Worm (Caenorhabditis elegans) whole organism, L3 larva: ENCODE data around the gene T24A6.20.
"Not testable (repeated sequence)": the region's sequence is repeated elsewhere in the genome, so short reads cannot be mapped to it uniquely, and the experiment has no call there.

Source experiments
- R02D3.7 ChIP-seq: fragments of 150-350 bp; optimal IDR thresholded peaks from 2 replicates; lab custom pipeline; 2014; ENCODE audit warnings: missing biosample characterization, missing genetic modification characterization
- ZK546.5 ChIP-seq: sonication (generic microtip); optimal IDR thresholded peaks from 2 replicates; lab custom pipeline; 2017; ENCODE audit warnings: missing biosample characterization, missing genetic modification characterization
- ama-1 ChIP-seq: fragments of 150-350 bp; optimal IDR thresholded peaks from 2 replicates; lab custom pipeline; 2018
- ceh-28 ChIP-seq: fragments of 150-350 bp; optimal IDR thresholded peaks from 2 replicates; lab custom pipeline; 2014; ENCODE audit warnings: missing biosample characterization, missing genetic modification reagents, missing genetic modification characterization
- ceh-82 ChIP-seq: fragments of 150-350 bp; optimal IDR thresholded peaks from 2 replicates; lab custom pipeline; 2014; ENCODE audit warnings: missing biosample characterization, missing genetic modification characterization
- daf-12 ChIP-seq: fragments of 150-350 bp; optimal IDR thresholded peaks from 2 replicates; lab custom pipeline; 2014; ENCODE audit warnings: missing biosample characterization, missing genetic modification reagents, missing genetic modification characterization
- elt-2 ChIP-seq: sonication (generic microtip); optimal IDR thresholded peaks from 2 replicates; lab custom pipeline; 2016; ENCODE audit warnings: missing genetic modification reagents, mild to moderate bottlenecking, missing genetic modification characterization, missing compliant biosample characterization
- eor-1 ChIP-seq, 2 experiments: fragments of 150-350 bp; optimal IDR thresholded peaks; 2 replicates each; lab custom pipeline; 2014 to 2018; ENCODE audit warnings: missing biosample characterization in 2 of 2, missing genetic modification characterization in 2 of 2
- fkh-2 ChIP-seq: fragments of 150-350 bp; optimal IDR thresholded peaks from 2 replicates; lab custom pipeline; 2014; ENCODE audit warnings: missing biosample characterization, missing genetic modification reagents, missing genetic modification characterization
- fos-1 ChIP-seq: fragments of 150-350 bp; optimal IDR thresholded peaks from 2 replicates; lab custom pipeline; 2014; ENCODE audit warnings: missing biosample characterization, missing genetic modification characterization
- hmg-11 ChIP-seq: sonication (generic microtip); optimal IDR thresholded peaks from 2 replicates; lab custom pipeline; 2016; ENCODE audit warnings: missing genetic modification characterization, missing compliant biosample characterization
- jun-1 ChIP-seq: fragments of 150-350 bp; optimal IDR thresholded peaks from 2 replicates; lab custom pipeline; 2014; ENCODE audit warnings: missing biosample characterization, missing genetic modification reagents, missing genetic modification characterization
- lin-15B ChIP-seq: fragments of 150-350 bp; optimal IDR thresholded peaks from 2 replicates; lab custom pipeline; 2014; ENCODE audit warnings: missing biosample characterization, missing genetic modification characterization
- lin-39 ChIP-seq: fragments of 150-350 bp; optimal IDR thresholded peaks from 2 replicates; lab custom pipeline; 2018; ENCODE audit warnings: missing biosample characterization, missing genetic modification reagents, missing genetic modification characterization
- lsy-12 ChIP-seq: sonication (generic microtip); optimal IDR thresholded peaks from 2 replicates; lab custom pipeline; 2016; ENCODE audit warnings: mild to moderate bottlenecking, missing genetic modification characterization, missing compliant biosample characterization
- mdl-1 ChIP-seq: fragments of 150-350 bp; optimal IDR thresholded peaks from 2 replicates; lab custom pipeline; 2014; ENCODE audit warnings: missing biosample characterization, missing genetic modification characterization
- mml-1 ChIP-seq: fragments of 150-350 bp; sonication (generic microtip); optimal IDR thresholded peaks from 3 replicates; lab custom pipeline; 2014; ENCODE audit warnings: missing biosample characterization, missing genetic modification characterization
- nfya-1 ChIP-seq: sonication (generic microtip); optimal IDR thresholded peaks from 2 replicates; lab custom pipeline; 2017; ENCODE audit warnings: missing genetic modification characterization, mild to moderate bottlenecking, missing compliant biosample characterization, antibody characterized with exemption, moderate library complexity; ENCODE audit not compliant: insufficient read depth
- nhr-11 ChIP-seq: fragments of 150-350 bp; optimal IDR thresholded peaks from 2 replicates; lab custom pipeline; 2014; ENCODE audit warnings: missing biosample characterization, missing genetic modification characterization
- nhr-12 ChIP-seq: fragments of 150-350 bp; optimal IDR thresholded peaks from 2 replicates; lab custom pipeline; 2014; ENCODE audit warnings: missing biosample characterization, missing genetic modification characterization
- nhr-23 ChIP-seq: fragments of 150-350 bp; optimal IDR thresholded peaks from 2 replicates; lab custom pipeline; 2014; ENCODE audit warnings: missing biosample characterization, missing genetic modification reagents, missing genetic modification characterization
- nhr-237 ChIP-seq: fragments of 150-350 bp; optimal IDR thresholded peaks from 2 replicates; lab custom pipeline; 2014; ENCODE audit warnings: missing biosample characterization, missing genetic modification characterization
- nhr-25 ChIP-seq: sonication (generic microtip); optimal IDR thresholded peaks from 2 replicates; lab custom pipeline; 2017; ENCODE audit warnings: missing biosample characterization, missing genetic modification characterization
- nhr-43 ChIP-seq: sonication (generic microtip); optimal IDR thresholded peaks from 2 replicates; lab custom pipeline; 2016; ENCODE audit warnings: mild to moderate bottlenecking, missing genetic modification characterization, missing compliant biosample characterization; ENCODE audit not compliant: poor library complexity, severe bottlenecking
- nhr-67 ChIP-seq: fragments of 150-350 bp; optimal IDR thresholded peaks from 2 replicates; lab custom pipeline; 2014; ENCODE audit warnings: missing biosample characterization, missing genetic modification characterization
- nhr-77 ChIP-seq: fragments of 150-350 bp; optimal IDR thresholded peaks from 2 replicates; lab custom pipeline; 2014; ENCODE audit warnings: missing biosample characterization, missing genetic modification characterization
- pha-4 ChIP-seq: fragments of 150-350 bp; optimal IDR thresholded peaks from 2 replicates; lab custom pipeline; 2014; ENCODE audit warnings: missing biosample characterization, missing genetic modification reagents, missing genetic modification characterization
- pqm-1 ChIP-seq: fragments of 150-350 bp; optimal IDR thresholded peaks from 2 replicates; lab custom pipeline; 2017; ENCODE audit warnings: missing biosample characterization, missing genetic modification characterization, inconsistent platforms
- sea-2 ChIP-seq: fragments of 150-350 bp; sonication (generic microtip); optimal IDR thresholded peaks from 4 replicates; lab custom pipeline; 2014; ENCODE audit warnings: missing biosample characterization, missing genetic modification reagents, missing genetic modification characterization
- skn-1 ChIP-seq: fragments of 150-350 bp; optimal IDR thresholded peaks from 2 replicates; lab custom pipeline; 2014; ENCODE audit warnings: missing biosample characterization, missing genetic modification characterization
- snpc-4 ChIP-seq: fragments of 150-350 bp; optimal IDR thresholded peaks from 2 replicates; lab custom pipeline; 2014; ENCODE audit warnings: missing biosample characterization, missing genetic modification characterization
- unc-39 ChIP-seq: sonication (generic microtip); optimal IDR thresholded peaks from 4 replicates; lab custom pipeline; 2017; ENCODE audit warnings: missing biosample characterization, missing genetic modification characterization
- unc-62 ChIP-seq: fragments of 150-350 bp; sonication (generic microtip); optimal IDR thresholded peaks from 4 replicates; lab custom pipeline; 2014; ENCODE audit warnings: missing biosample characterization, missing genetic modification reagents, missing genetic modification characterization
- ztf-11 ChIP-seq: fragments of 150-350 bp; optimal IDR thresholded peaks from 2 replicates; lab custom pipeline; 2014; ENCODE audit warnings: missing biosample characterization, missing genetic modification characterization
- ztf-4 ChIP-seq: fragments of 150-350 bp; optimal IDR thresholded peaks from 2 replicates; lab custom pipeline; 2014; ENCODE audit warnings: missing biosample characterization, missing genetic modification characterization

The T24A6.20 gene

ce11 chrV:3588223-3588622 lies 35.3 kb downstream of the T24A6.20 start:
- TF ChIP-seq daf-12 (tag; lab: Kevin White, UChicago) (no peak), nhr-11 (no peak), nhr-23 (tag; lab: Kevin White, UChicago) (no peak), nfya-1 (tag; lab: Kevin White, UChicago) (peak; percentile 5), nhr-43 (tag; lab: Kevin White, UChicago) (peak; percentile 60)
- TF ChIP-seq, all 47 proteins: peak for 2

ce11 chrV:3592099-3592498 lies 39.2 kb downstream of the T24A6.20 start, which contains the start of gene T22F3.12:
T22F3.12 (minus strand) TSS chrV:3592199.
- TF ChIP-seq fos-1 (tag; lab: Kevin White, UChicago) = no peak
- no peak for TF ChIP-seq daf-12 (tag; lab: Kevin White, UChicago)
- TF ChIP-seq nhr-25 (tag; lab: Kevin White, UChicago) = no peak
- no peak for TF ChIP-seq fkh-2 (tag; lab: Kevin White, UChicago)
- no peak for TF ChIP-seq nhr-67
- no peak for TF ChIP-seq nhr-11
- no peak for TF ChIP-seq nhr-77 (tag; lab: Kevin White, UChicago)
- no peak for TF ChIP-seq pqm-1 (tag; lab: Kevin White, UChicago)
- no peak for TF ChIP-seq unc-62 (GFP tag; lab: Kevin White, UChicago)
- TF ChIP-seq ceh-82 (tag; lab: Kevin White, UChicago) = no peak
- TF ChIP-seq pha-4 (tag; lab: Kevin White, UChicago) = no peak
- TF ChIP-seq lsy-12 = no peak
- TF ChIP-seq mml-1 (tag; lab: Kevin White, UChicago) = no peak
- no peak for TF ChIP-seq elt-2 (tag; lab: Kevin White, UChicago)
- TF ChIP-seq, all 47 proteins: peak for 0

- TF ChIP-seq pha-4 (tag; lab: Kevin White, UChicago) (no peak), ZK546.5 (no peak), nhr-12 (tag; lab: Kevin White, UChicago) (no peak), ztf-11 (no peak), nhr-23 (tag; lab: Kevin White, UChicago) (no peak), daf-12 (tag; lab: Kevin White, UChicago) (no peak), nhr-25 (tag; lab: Kevin White, UChicago) (no peak), sea-2 (GFP tag; lab: Kevin White, UChicago) (no peak), nhr-67 (no peak), skn-1 (tag; lab: Kevin White, UChicago) (no peak), R02D3.7 (tag; lab: Kevin White, UChicago) (no peak), lin-39 (no peak), mdl-1 (tag; lab: Kevin White, UChicago) (no peak), ama-1 (lab: Kevin White, UChicago) (no peak), eor-1 (tag; optimal IDR thresholded peaks at IDR 0.05; lab: Kevin White, UChicago) (no peak), nhr-11 (no peak), mml-1 (tag; lab: Kevin White, UChicago) (no peak), fkh-2 (tag; lab: Kevin White, UChicago) (no peak), fos-1 (tag; lab: Kevin White, UChicago) (no peak)
These were observed 42.0 kb downstream of the T24A6.20 start, which contains the start of gene srh-213 for ce11 chrV:3594936-3595335. srh-213 (minus strand) TSS chrV:3595036.

ce11 chrV:3597052-3597451 lies 44.1 kb downstream of the T24A6.20 start, which contains the start of gene srh-212:
srh-212 (minus strand) TSS chrV:3597152.
- not testable (repeated sequence) for TF ChIP-seq nhr-237; ZK546.5; ztf-4 (tag; lab: Kevin White, UChicago)
- TF ChIP-seq, all 47 proteins: peak for 0; not testable (repeated sequence) for 47

- TF ChIP-seq mml-1 (tag; lab: Kevin White, UChicago) (no peak), eor-1 (tag; optimal IDR thresholded peaks at IDR 0.05; lab: Kevin White, UChicago) (no peak), unc-39 (tag; lab: Kevin White, UChicago) (no peak), elt-2 (tag; lab: Kevin White, UChicago) (no peak), lin-15B (tag; lab: Kevin White, UChicago) (no peak), ceh-82 (tag; lab: Kevin White, UChicago) (no peak), snpc-4 (tag; lab: Kevin White, UChicago) (no peak), hmg-11 (tag; lab: Kevin White, UChicago) (no peak), jun-1 (tag; lab: Kevin White, UChicago) (no peak), nhr-12 (tag; lab: Kevin White, UChicago) (no peak), fos-1 (tag; lab: Kevin White, UChicago) (no peak), ama-1 (lab: Kevin White, UChicago) (no peak), ceh-28 (no peak), nhr-11 (no peak), nhr-237 (no peak), nhr-67 (no peak)
These were observed 47.6 kb downstream of the T24A6.20 start, which contains the start of gene T22F3.7 for ce11 chrV:3600570-3600969. T22F3.7 (minus strand) TSS chrV:3600670.
